Worm (Caenorhabditis elegans) whole organism, L2 larva: Measurements from ENCODE around the gene rpl-23.

Source experiments
- C34F6.9 ChIP-seq: fragments of 150-350 bp; optimal IDR thresholded peaks from 2 replicates; lab custom pipeline; 2014; ENCODE audit warnings: missing biosample characterization, missing genetic modification characterization
- F13H6.1 ChIP-seq: sonication (generic microtip); optimal IDR thresholded peaks from 2 replicates; lab custom pipeline; 2016; ENCODE audit warnings: missing genetic modification characterization, missing compliant biosample characterization
- R02D3.7 ChIP-seq: fragments of 150-350 bp; optimal IDR thresholded peaks from 2 replicates; lab custom pipeline; 2014; ENCODE audit warnings: missing biosample characterization, missing genetic modification characterization
- Y55F3AM.14 ChIP-seq: fragments of 200-800 bp; sonication (Bioruptor generic); optimal IDR thresholded peaks from 2 replicates; lab custom pipeline; 2018; ENCODE audit warnings: mild to moderate bottlenecking, missing genetic modification characterization, missing compliant biosample characterization
- ZK546.5 ChIP-seq: sonication (generic microtip); optimal IDR thresholded peaks from 2 replicates; lab custom pipeline; 2017; ENCODE audit warnings: missing biosample characterization, missing genetic modification characterization
- aly-2 ChIP-seq: fragments of 150-350 bp; optimal IDR thresholded peaks from 2 replicates; lab custom pipeline; 2014; ENCODE audit warnings: missing biosample characterization, missing genetic modification characterization
- ama-1 ChIP-seq: fragments of 150-350 bp; optimal IDR thresholded peaks from 2 replicates; lab custom pipeline; 2018; ENCODE audit warnings: inconsistent platforms
- blmp-1 ChIP-seq: sonication (generic microtip); optimal IDR thresholded peaks from 2 replicates; lab custom pipeline; 2017; ENCODE audit warnings: missing genetic modification characterization, mild to moderate bottlenecking, missing compliant biosample characterization, antibody characterized with exemption, moderate library complexity; ENCODE audit not compliant: insufficient read depth
- ceh-16 ChIP-seq: fragments of 150-350 bp; optimal IDR thresholded peaks from 2 replicates; lab custom pipeline; 2014; ENCODE audit warnings: missing biosample characterization, missing genetic modification characterization
- crh-2 ChIP-seq: sonication (generic microtip); optimal IDR thresholded peaks from 2 replicates; lab custom pipeline; 2017; ENCODE audit warnings: missing biosample characterization, missing genetic modification characterization
- egl-27 ChIP-seq: sonication (generic microtip); optimal IDR thresholded peaks from 3 replicates; lab custom pipeline; 2017; ENCODE audit warnings: missing biosample characterization, missing genetic modification reagents, missing genetic modification characterization
- elt-3 ChIP-seq: sonication (generic microtip); optimal IDR thresholded peaks from 2 replicates; lab custom pipeline; 2017; ENCODE audit warnings: missing biosample characterization, missing genetic modification characterization
- fos-1 ChIP-seq: fragments of 150-350 bp; optimal IDR thresholded peaks from 2 replicates; lab custom pipeline; 2014; ENCODE audit warnings: missing biosample characterization, missing genetic modification characterization
- gmeb-1 ChIP-seq: fragments of 150-350 bp; optimal IDR thresholded peaks from 2 replicates; lab custom pipeline; 2014; ENCODE audit warnings: missing biosample characterization, missing genetic modification characterization
- lin-11 ChIP-seq: fragments of 150-350 bp; sonication (generic microtip); optimal IDR thresholded peaks from 2 replicates; lab custom pipeline; 2014; ENCODE audit warnings: missing biosample characterization, missing genetic modification characterization, inconsistent platforms, mixed read lengths
- lin-13 ChIP-seq: fragments of 150-350 bp; optimal IDR thresholded peaks from 2 replicates; lab custom pipeline; 2014; ENCODE audit warnings: missing biosample characterization, missing genetic modification reagents, missing genetic modification characterization
- lsy-2 ChIP-seq, 2 experiments: fragments of 150-350 bp in 1 of 2; sonication (generic microtip) in 1 of 2; optimal IDR thresholded peaks; 2 replicates each; lab custom pipeline; 2014 to 2017; ENCODE audit warnings: missing biosample characterization in 2 of 2, missing genetic modification characterization in 2 of 2
- mbf-1 ChIP-seq: sonication (generic microtip); optimal IDR thresholded peaks from 2 replicates; lab custom pipeline; 2017; ENCODE audit warnings: missing biosample characterization, missing genetic modification characterization
- mdl-1 ChIP-seq, 2 experiments: fragments of 150-350 bp in 1 of 2; sonication (generic microtip) in 1 of 2; optimal IDR thresholded peaks; 2 replicates each; lab custom pipeline; 2017; ENCODE audit warnings: missing biosample characterization in 2 of 2, missing genetic modification characterization in 2 of 2
- nhr-10 ChIP-seq: sonication (generic microtip); optimal IDR thresholded peaks from 2 replicates; lab custom pipeline; 2017; ENCODE audit warnings: missing biosample characterization, missing genetic modification characterization
- nhr-11 ChIP-seq: fragments of 150-350 bp; optimal IDR thresholded peaks from 2 replicates; lab custom pipeline; 2014; ENCODE audit warnings: missing biosample characterization, missing genetic modification characterization
- nhr-129 ChIP-seq: fragments of 150-350 bp; optimal IDR thresholded peaks from 2 replicates; lab custom pipeline; 2014; ENCODE audit warnings: missing biosample characterization, missing genetic modification characterization
- nhr-21 ChIP-seq: fragments of 150-350 bp; optimal IDR thresholded peaks from 2 replicates; lab custom pipeline; 2014; ENCODE audit warnings: missing biosample characterization, missing genetic modification characterization
- nhr-23 ChIP-seq: fragments of 150-350 bp; optimal IDR thresholded peaks from 2 replicates; lab custom pipeline; 2014; ENCODE audit warnings: missing biosample characterization, missing genetic modification reagents, missing genetic modification characterization
- sem-4 ChIP-seq: fragments of 150-350 bp; optimal IDR thresholded peaks from 2 replicates; lab custom pipeline; 2014; ENCODE audit warnings: missing biosample characterization, missing genetic modification reagents, missing genetic modification characterization
- sma-3 ChIP-seq: sonication (generic microtip); optimal IDR thresholded peaks from 2 replicates; lab custom pipeline; 2016; ENCODE audit warnings: missing genetic modification reagents, missing genetic modification characterization, missing compliant biosample characterization
- sma-9 ChIP-seq, 2 experiments: fragments of 150-350 bp in 1 of 2; sonication (generic microtip) in 1 of 2; optimal IDR thresholded peaks; 2 replicates each; lab custom pipeline; 2014 to 2016; ENCODE audit warnings: missing genetic modification characterization in 2 of 2, mild to moderate bottlenecking in 1 of 2, missing biosample characterization in 1 of 2, missing compliant biosample characterization in 1 of 2, missing genetic modification reagents in 1 of 2, moderate library complexity in 1 of 2
- snpc-4 ChIP-seq: fragments of 150-350 bp; optimal IDR thresholded peaks from 2 replicates; lab custom pipeline; 2014; ENCODE audit warnings: missing biosample characterization, missing genetic modification characterization
- unc-55 ChIP-seq: fragments of 150-350 bp; sonication (generic microtip); optimal IDR thresholded peaks from 3 replicates; lab custom pipeline; 2014; ENCODE audit warnings: missing biosample characterization, missing genetic modification reagents, missing genetic modification characterization
- unc-62 ChIP-seq: fragments of 150-350 bp; optimal IDR thresholded peaks from 2 replicates; lab custom pipeline; 2014; ENCODE audit warnings: missing biosample characterization, missing genetic modification reagents, missing genetic modification characterization
- ztf-1 ChIP-seq: fragments of 200-800 bp; sonication (Bioruptor generic); conservative IDR thresholded peaks from 2 replicates; pipeline ENCODE4 v1.3.6; 2022; ENCODE audit warnings: missing genetic modification characterization, missing compliant biosample characterization
- ztf-11 ChIP-seq: sonication (generic microtip); optimal IDR thresholded peaks from 2 replicates; lab custom pipeline; 2017; ENCODE audit warnings: missing biosample characterization, missing genetic modification characterization
- ztf-4 ChIP-seq: fragments of 150-350 bp; optimal IDR thresholded peaks from 2 replicates; lab custom pipeline; 2014; ENCODE audit warnings: missing biosample characterization, missing genetic modification characterization

Gene rpl-23

ce11 chrIII:5721888-5722287 lies 16.0 kb upstream of the rpl-23 start (continued):
- TF ChIP-seq lin-13 (GFP tag; lab: Kevin White, UChicago), result peak; percentile 52

- TF ChIP-seq ztf-1 (GFP tag; lab: Robert Waterston, UW) (no peak), blmp-1 (tag; lab: Kevin White, UChicago) (no peak)
- TF ChIP-seq, all 48 proteins: peak for 0
Observed at ce11 chrIII:5721488-5721887, 15.6 kb upstream of the rpl-23 start.

ce11 chrIII:5720266-5721019 lies 14.5 kb upstream of the rpl-23 start:
- TF ChIP-seq R02D3.7 (tag; lab: Kevin White, UChicago), result no peak
- TF ChIP-seq aly-2 (tag; lab: Kevin White, UChicago), result no peak
- no peak for TF ChIP-seq ztf-1 (GFP tag; lab: Robert Waterston, UW)
- no peak for TF ChIP-seq nhr-129
- TF ChIP-seq sma-9 (GFP tag; optimal IDR thresholded peaks at IDR 0.05; lab: Kevin White, UChicago), result peak; percentile 2
- TF ChIP-seq sma-9 (tag; optimal IDR thresholded peaks at IDR 0.05; lab: Kevin White, UChicago), result no peak

ce11 chrIII:5719832-5720194 lies 13.9 kb upstream of the rpl-23 start:
- TF ChIP-seq ZK546.5 (no peak), nhr-23 (tag; lab: Kevin White, UChicago) (no peak), lsy-2 (tag; optimal IDR thresholded peaks at IDR 0.05; lab: Kevin White, UChicago) (peak; percentile 8 to 18), gmeb-1 (tag; lab: Kevin White, UChicago) (peak; percentile 35)

ce11 chrIII:5719105-5719831 lies 13.3 kb upstream of the rpl-23 start:
- TF ChIP-seq ceh-16 (tag; lab: Kevin White, UChicago) (peak; percentile 80), nhr-23 (tag; lab: Kevin White, UChicago) (no peak), mdl-1 (tag; optimal IDR thresholded peaks at IDR 0.05; lab: Kevin White, UChicago) (no peak), ztf-11 (tag; lab: Kevin White, UChicago) (no peak), nhr-11 (tag; lab: Kevin White, UChicago) (no peak), C34F6.9 (tag; lab: Kevin White, UChicago) (no peak)

ce11 chrIII:5718385-5718784 lies 12.5 kb upstream of the rpl-23 start:
- TF ChIP-seq sem-4, result no peak
- no peak for TF ChIP-seq elt-3
- no peak for TF ChIP-seq mbf-1 (tag; lab: Kevin White, UChicago)
- TF ChIP-seq nhr-23 (tag; lab: Kevin White, UChicago), result no peak
- peak; percentile 4 for TF ChIP-seq ceh-16 (tag; lab: Kevin White, UChicago)

- no peak for TF ChIP-seq ztf-11 (tag; lab: Kevin White, UChicago)
- TF ChIP-seq ama-1 (lab: Kevin White, UChicago), result peak; percentile 28
Observed at ce11 chrIII:5717173-5717748, 11.3 kb upstream of the rpl-23 start.

ce11 chrIII:5715467-5715866 lies 9.5 kb upstream of the rpl-23 start:
- TF ChIP-seq nhr-11 (tag; lab: Kevin White, UChicago) (no peak), sma-3 (peak; percentile 34), nhr-129 (peak; percentile 88), sem-4 (peak; percentile 62), lsy-2 (tag; optimal IDR thresholded peaks at IDR 0.05; lab: Kevin White, UChicago) (peak in 1 of 2 experiments; percentile 64), sma-9 (GFP tag; optimal IDR thresholded peaks at IDR 0.05; lab: Kevin White, UChicago) (no peak), sma-9 (tag; optimal IDR thresholded peaks at IDR 0.05; lab: Kevin White, UChicago) (no peak), snpc-4 (tag; lab: Kevin White, UChicago) (peak; percentile 26), nhr-10 (no peak), unc-62 (no peak), egl-27 (tag; lab: Kevin White, UChicago) (peak; percentile 26), C34F6.9 (tag; lab: Kevin White, UChicago) (peak; percentile 87), fos-1 (tag; lab: Kevin White, UChicago) (peak; percentile 54), F13H6.1 (peak; percentile 75), nhr-21 (tag; lab: Kevin White, UChicago) (peak; percentile 73), R02D3.7 (tag; lab: Kevin White, UChicago) (no peak), lin-11 (peak; percentile 84), ZK546.5 (no peak), Y55F3AM.14 (GFP tag; lab: Kevin White, UChicago) (peak; percentile 70), ztf-4 (peak; percentile 7), crh-2 (tag; lab: Kevin White, UChicago) (peak; percentile 51), blmp-1 (tag; lab: Kevin White, UChicago) (peak; percentile 24), lin-13 (GFP tag; lab: Kevin White, UChicago) (peak; percentile 12), unc-55 (GFP tag; lab: Kevin White, UChicago) (peak; percentile 83)
